Fruit fly (Drosophila melanogaster) whole organism, wandering third instar larva: Measurements from ENCODE around the gene CG7298.

Experiments
- Abd-B ChIP-seq: fragments of >200 bp; optimal IDR thresholded peaks from 2 replicates; lab custom pipeline; 2017; ENCODE audit warnings: missing biosample characterization, missing genetic modification characterization
- CG32264 ChIP-seq: fragments of 200-800 bp; sonication (Bioruptor generic); optimal IDR thresholded peaks from 2 replicates; lab custom pipeline; 2016; ENCODE audit warnings: missing biosample characterization, missing genetic modification characterization
- CG9705 ChIP-seq: fragments of 200-800 bp; sonication (Bioruptor generic); optimal IDR thresholded peaks from 2 replicates; lab custom pipeline; 2018; ENCODE audit warnings: missing biosample characterization, mild to moderate bottlenecking, missing genetic modification characterization
- CrebA ChIP-seq: fragments of 200-800 bp; sonication (Bioruptor generic); optimal IDR thresholded peaks from 2 replicates; lab custom pipeline; 2016; ENCODE audit warnings: missing biosample characterization, mild to moderate bottlenecking, missing genetic modification characterization, borderline replicate concordance
- Dfd ChIP-seq: fragments of >200 bp; optimal IDR thresholded peaks from 2 replicates; lab custom pipeline; 2017; ENCODE audit warnings: missing biosample characterization, missing genetic modification characterization
- Dif ChIP-seq: fragments of 200-275, 200-300 bp; sonication (Bioruptor generic); optimal IDR thresholded peaks from 2 replicates; lab custom pipeline; 2018; ENCODE audit warnings: missing biosample characterization, missing genetic modification characterization; ENCODE audit not compliant: partially characterized antibody
- GATAd ChIP-seq: sonication (Bioruptor generic); optimal IDR thresholded peaks from 2 replicates; lab custom pipeline; 2016; ENCODE audit warnings: missing biosample characterization, missing genetic modification characterization
- HLH106 ChIP-seq: fragments of 200-800 bp; optimal IDR thresholded peaks from 3 replicates; lab custom pipeline; 2019; ENCODE audit warnings: missing biosample characterization, mild to moderate bottlenecking, missing genetic modification characterization, moderate library complexity
- Hnf4 ChIP-seq: fragments of 200-800 bp; sonication (Bioruptor generic); optimal IDR thresholded peaks from 2 replicates; lab custom pipeline; 2016; ENCODE audit warnings: missing biosample characterization, mild to moderate bottlenecking, missing genetic modification characterization
- Hr78 ChIP-seq: fragments of >200 bp; optimal IDR thresholded peaks from 2 replicates; lab custom pipeline; 2017; ENCODE audit warnings: missing biosample characterization, missing genetic modification characterization
- Hr83 ChIP-seq: fragments of 200-300 bp; sonication (Bioruptor generic); optimal IDR thresholded peaks from 2 replicates; lab custom pipeline; 2016; ENCODE audit warnings: missing biosample characterization, mild to moderate bottlenecking, missing genetic modification characterization, moderate library complexity; ENCODE audit not compliant: poor library complexity, severe bottlenecking
- Jra ChIP-seq: sonication (Bioruptor generic); optimal IDR thresholded peaks from 2 replicates; lab custom pipeline; 2016; ENCODE audit warnings: missing biosample characterization, missing genetic modification characterization
- Mio ChIP-seq: sonication (Bioruptor generic); optimal IDR thresholded peaks from 2 replicates; lab custom pipeline; 2016; ENCODE audit warnings: missing biosample characterization, missing genetic modification characterization
- Myc ChIP-seq: fragments of >200 bp; optimal IDR thresholded peaks from 2 replicates; lab custom pipeline; 2017
- N ChIP-seq: fragments of >200 bp; optimal IDR thresholded peaks from 2 replicates; lab custom pipeline; 2018; ENCODE audit warnings: missing biosample characterization, missing external identifiers, missing genetic modification characterization
- OdsH ChIP-seq: fragments of 200-800 bp; sonication (Bioruptor generic); optimal IDR thresholded peaks from 2 replicates; lab custom pipeline; 2016; ENCODE audit warnings: missing biosample characterization, mild to moderate bottlenecking, missing genetic modification characterization
- Rel ChIP-seq, 2 experiments: fragments of 200-800 bp; sonication (Bioruptor generic) in 1 of 2; optimal IDR thresholded peaks; 2 replicates in 1 of 2; 3 replicates in 1 of 2; lab custom pipeline; 2016 to 2019; ENCODE audit warnings: mild to moderate bottlenecking in 2 of 2, missing biosample characterization in 2 of 2, missing genetic modification characterization in 2 of 2, moderate library complexity in 1 of 2
- Sp1 ChIP-seq: fragments of 200-800 bp; sonication (Bioruptor generic); optimal IDR thresholded peaks from 3 replicates; lab custom pipeline; 2019; ENCODE audit warnings: missing biosample characterization, mild to moderate bottlenecking, missing genetic modification characterization, moderate library complexity
- Vsx2 ChIP-seq: fragments of 200-300, 225-300 bp; sonication (Bioruptor generic); optimal IDR thresholded peaks from 2 replicates; lab custom pipeline; 2018; ENCODE audit warnings: missing biosample characterization, missing genetic modification characterization; ENCODE audit not compliant: partially characterized antibody
- br ChIP-seq: fragments of 200-800 bp; sonication (Bioruptor generic); optimal IDR thresholded peaks from 2 replicates; lab custom pipeline; 2016; ENCODE audit warnings: missing biosample characterization, missing genetic modification characterization
- brk ChIP-seq: fragments of 200-800 bp; sonication (Bioruptor generic); optimal IDR thresholded peaks from 2 replicates; lab custom pipeline; 2016; ENCODE audit warnings: missing biosample characterization, mild to moderate bottlenecking, missing genetic modification characterization
- dl ChIP-seq, 2 experiments: fragments of 175-275, 200-275 bp in 1 of 2; fragments of 200-275 bp in 1 of 2; sonication (Bioruptor generic); optimal IDR thresholded peaks; lab custom pipeline; 2018; ENCODE audit warnings: mild to moderate bottlenecking in 2 of 2, missing biosample characterization in 2 of 2, missing genetic modification characterization in 2 of 2, moderate library complexity in 2 of 2; ENCODE audit not compliant: partially characterized antibody in 2 of 2, insufficient read depth in 1 of 2
- dmrt93B ChIP-seq: fragments of 200-800 bp; sonication (Bioruptor generic); optimal IDR thresholded peaks from 2 replicates; lab custom pipeline; 2018; ENCODE audit warnings: missing biosample characterization, mild to moderate bottlenecking, missing genetic modification characterization
- dsf ChIP-seq: sonication (Bioruptor generic); optimal IDR thresholded peaks from 2 replicates; lab custom pipeline; 2016; ENCODE audit warnings: missing biosample characterization, missing genetic modification characterization, borderline replicate concordance
- ey ChIP-seq: fragments of 200-800 bp; sonication (Bioruptor generic); optimal IDR thresholded peaks from 2 replicates; lab custom pipeline; 2016; ENCODE audit warnings: missing biosample characterization, missing genetic modification characterization
- foxo ChIP-seq, 2 experiments: fragments of 200-800 bp; sonication (Bioruptor generic); optimal IDR thresholded peaks; 2 replicates in 1 of 2; 3 replicates in 1 of 2; lab custom pipeline; 2016 to 2017; ENCODE audit warnings: missing biosample characterization in 2 of 2, missing genetic modification characterization in 2 of 2
- fru ChIP-seq: fragments of 200-800 bp; sonication (Bioruptor generic); optimal IDR thresholded peaks from 3 replicates; lab custom pipeline; 2016; ENCODE audit warnings: missing biosample characterization, mild to moderate bottlenecking, missing genetic modification characterization
- h ChIP-seq: fragments of 200-800 bp; sonication (Bioruptor generic); optimal IDR thresholded peaks from 3 replicates; lab custom pipeline; 2016; ENCODE audit warnings: missing biosample characterization, mild to moderate bottlenecking, missing genetic modification characterization
- jim ChIP-seq: fragments of 175-275, 200-325 bp; sonication (Bioruptor generic); optimal IDR thresholded peaks from 2 replicates; lab custom pipeline; 2016; ENCODE audit warnings: missing biosample characterization, mild to moderate bottlenecking, missing genetic modification characterization
- lola ChIP-seq: fragments of >200 bp; optimal IDR thresholded peaks from 2 replicates; lab custom pipeline; 2017; ENCODE audit warnings: missing biosample characterization, missing genetic modification characterization
- pan ChIP-seq: fragments of >200 bp; optimal IDR thresholded peaks from 2 replicates; lab custom pipeline; 2017
- psq ChIP-seq: fragments of 200-800 bp; sonication (Bioruptor generic); optimal IDR thresholded peaks from 3 replicates; lab custom pipeline; 2017; ENCODE audit warnings: missing biosample characterization, mild to moderate bottlenecking, missing genetic modification characterization, moderate library complexity
- rgr ChIP-seq: fragments of 200-800 bp; sonication (Bioruptor generic); optimal IDR thresholded peaks from 3 replicates; lab custom pipeline; 2016; ENCODE audit warnings: missing biosample characterization, mild to moderate bottlenecking, missing genetic modification characterization
- sage ChIP-seq: fragments of 200-800 bp; sonication (Bioruptor generic); optimal IDR thresholded peaks from 2 replicates; lab custom pipeline; 2016; ENCODE audit warnings: missing biosample characterization, mild to moderate bottlenecking, missing genetic modification characterization
- sv ChIP-seq: fragments of 200-800 bp; sonication (Bioruptor generic); optimal IDR thresholded peaks from 3 replicates; lab custom pipeline; 2016; ENCODE audit warnings: missing biosample characterization, missing genetic modification characterization
- tai ChIP-seq: sonication (Bioruptor generic); optimal IDR thresholded peaks from 2 replicates; lab custom pipeline; 2016; ENCODE audit warnings: missing biosample characterization, missing genetic modification characterization
- usp ChIP-seq: fragments of >200 bp; optimal IDR thresholded peaks from 2 replicates; lab custom pipeline; 2017; ENCODE audit warnings: missing biosample characterization, missing genetic modification characterization
- woc ChIP-seq: sonication (Bioruptor generic); optimal IDR thresholded peaks from 2 replicates; lab custom pipeline; 2016; ENCODE audit warnings: missing biosample characterization, mild to moderate bottlenecking, missing genetic modification characterization

Gene CG7298

DNA sequence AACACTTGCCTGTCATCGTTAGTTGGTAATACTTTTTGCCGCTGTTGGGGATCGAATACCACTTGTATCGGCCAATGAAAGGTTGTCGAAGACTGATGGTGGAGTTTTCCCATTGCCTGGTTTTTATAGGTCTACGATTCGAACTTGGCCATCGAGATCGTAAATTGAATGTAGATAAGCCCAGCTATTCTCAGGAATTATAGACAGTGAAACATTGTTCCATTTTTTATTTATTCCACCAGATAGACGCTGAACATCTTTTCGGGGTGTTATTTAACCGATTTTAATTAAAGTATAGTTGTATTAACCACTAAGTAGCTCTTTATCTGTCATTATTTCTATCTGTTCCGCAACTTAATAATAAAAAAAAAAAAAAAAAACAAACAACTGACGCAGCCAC lies at the start of gene CG7298:
Gene CG7298, minus strand, starts transcription at position 101 of the 400 bp plus-strand sequence.
- no peak for TF ChIP-seq Abd-B
- TF ChIP-seq lola (GFP tag; lab: Kevin White, UChicago): no peak
- no peak for TF ChIP-seq sv
- TF ChIP-seq dl (GFP tag; optimal IDR thresholded peaks at IDR 0.05; lab: Kevin White, UChicago; ENCODE audit: insufficient read depth in 1 of 2, partially characterized antibody in 2 of 2): no peak
- TF ChIP-seq Myc (lab: Kevin White, UChicago): no peak
- TF ChIP-seq usp: no peak
- no peak for TF ChIP-seq pan (lab: Kevin White, UChicago)
- TF ChIP-seq CrebA (GFP tag; lab: Kevin White, UChicago): no peak
- no peak for TF ChIP-seq N
- no peak for TF ChIP-seq CG9705 (GFP tag; lab: Kevin White, UChicago)
- no peak for TF ChIP-seq brk
- TF ChIP-seq dmrt93B (GFP tag; lab: Kevin White, UChicago): no peak
- TF ChIP-seq CG32264: no peak
- no peak for TF ChIP-seq HLH106

DNA sequence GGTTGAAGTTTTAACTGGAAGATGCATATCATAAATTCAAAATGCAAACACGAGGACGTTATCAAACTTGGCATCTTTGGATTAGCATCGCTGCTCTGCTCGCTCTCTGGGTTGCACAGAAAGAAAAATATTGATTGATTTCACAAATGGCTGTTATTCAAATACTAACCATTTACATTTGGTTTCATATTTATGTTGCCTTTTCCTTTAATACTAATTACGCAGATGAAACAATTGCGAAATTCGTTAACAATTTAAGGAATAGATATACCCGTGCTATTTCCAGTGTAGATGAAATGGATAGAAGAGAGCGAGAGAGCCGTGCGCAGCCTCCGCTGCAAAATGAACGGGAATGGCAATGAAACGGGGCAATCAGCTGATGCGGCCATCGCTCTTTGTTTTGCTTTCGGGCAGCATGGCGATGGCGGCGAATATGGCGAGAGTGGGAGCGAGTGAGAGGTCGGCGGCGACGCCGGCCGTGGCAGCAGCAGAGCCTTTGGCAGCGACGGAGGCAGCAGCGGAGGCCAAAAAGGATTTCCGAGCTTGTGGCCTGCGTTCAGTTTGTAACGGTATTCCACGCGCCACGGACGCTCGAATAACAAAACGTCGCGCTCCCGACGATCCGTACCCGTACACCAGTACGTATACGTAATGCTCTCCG lies 44.2 kb upstream of the CG7298 start, which contains the start of gene rdgC:
Gene rdgC, plus strand, starts transcription at position 568 of the 661 bp plus-strand sequence.
- no peak for TF ChIP-seq Vsx2
- peak; percentile 68 for TF ChIP-seq woc (GFP tag; lab: Kevin White, UChicago)
- TF ChIP-seq jim (GFP tag; lab: Kevin White, UChicago): no peak
- TF ChIP-seq dl (GFP tag; optimal IDR thresholded peaks at IDR 0.05; lab: Kevin White, UChicago; ENCODE audit: insufficient read depth in 1 of 2, partially characterized antibody in 2 of 2): no peak
- peak; percentile 85 for TF ChIP-seq dmrt93B (GFP tag; lab: Kevin White, UChicago)
- TF ChIP-seq h (GFP tag; lab: Kevin White, UChicago): peak; percentile 94
- TF ChIP-seq Jra (GFP tag; lab: Kevin White, UChicago): peak; percentile 32
- no peak for TF ChIP-seq lola (GFP tag; lab: Kevin White, UChicago)
- peak; percentile 90 for TF ChIP-seq rgr
- TF ChIP-seq tai (GFP tag; lab: Kevin White, UChicago): peak; percentile 81
- TF ChIP-seq br: peak; percentile 86
- TF ChIP-seq ey (GFP tag; lab: Kevin White, UChicago): peak; percentile 91
- TF ChIP-seq Mio (GFP tag; lab: Kevin White, UChicago): peak; percentile 27
- peak; percentile 74 for TF ChIP-seq psq
- TF ChIP-seq foxo (GFP tag; optimal IDR thresholded peaks at IDR 0.05; lab: Kevin White, UChicago): peak; percentile 30 to 93
- TF ChIP-seq HLH106: peak; percentile 93
- no peak for TF ChIP-seq pan (lab: Kevin White, UChicago)
- TF ChIP-seq Myc (lab: Kevin White, UChicago): no peak
- TF ChIP-seq Dif: no peak
- peak; percentile 88 for TF ChIP-seq Hnf4 (GFP tag; lab: Kevin White, UChicago)
- TF ChIP-seq Dfd: no peak
- TF ChIP-seq Hr78 (GFP tag; lab: Kevin White, UChicago): no peak
- TF ChIP-seq CG9705 (GFP tag; lab: Kevin White, UChicago): peak; percentile 67
- peak; percentile 85 for TF ChIP-seq OdsH (GFP tag; lab: Kevin White, UChicago)
- TF ChIP-seq fru: peak; percentile 91
- no peak for TF ChIP-seq dsf
- TF ChIP-seq CrebA (GFP tag; lab: Kevin White, UChicago): peak; percentile 48
- TF ChIP-seq Hr83: peak; percentile 6
- no peak for TF ChIP-seq N
- peak; percentile 82 for TF ChIP-seq sv
- TF ChIP-seq Rel (GFP tag; optimal IDR thresholded peaks at IDR 0.05; lab: Kevin White, UChicago): no peak
- peak; percentile 54 for TF ChIP-seq Rel (tag; optimal IDR thresholded peaks at IDR 0.05; lab: Kevin White, UChicago)
- TF ChIP-seq brk: peak; percentile 67
- no peak for TF ChIP-seq usp
- peak; percentile 83 for TF ChIP-seq Sp1 (GFP tag; lab: Kevin White, UChicago)
- peak; percentile 42 for TF ChIP-seq GATAd
- peak; percentile 82 for TF ChIP-seq sage (GFP tag; lab: Kevin White, UChicago)
- TF ChIP-seq Abd-B: no peak
- peak; percentile 83 for TF ChIP-seq CG32264
